Worm (Caenorhabditis elegans): ENCODE measurements around the gene dnj-2.

The dnj-2 gene

DNA sequence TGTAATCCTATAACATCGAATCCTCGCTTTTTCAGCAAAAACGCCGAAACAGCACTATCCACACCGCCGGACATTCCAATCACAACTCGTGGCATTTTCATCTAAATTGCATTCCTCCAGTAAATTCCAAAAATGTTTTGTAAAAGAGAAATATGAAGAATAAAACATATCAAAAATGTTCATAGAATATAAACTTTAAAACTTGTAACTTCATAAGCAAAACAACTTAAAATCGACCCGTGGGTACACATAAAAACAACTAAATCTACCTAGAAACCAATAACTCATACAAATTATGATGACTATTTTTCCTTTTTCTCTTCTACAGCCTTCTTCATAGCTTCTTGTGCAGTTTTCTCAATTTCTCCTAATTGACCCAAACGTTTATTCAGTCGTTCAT lies 17.0 kb downstream of the dnj-2 start, which contains the start of gene mttu-1:
Gene mttu-1 (minus strand): TSS at position 101 of the 400 bp plus-strand sequence.
- no peak for TF ChIP-seq zip-8 (tag; optimal IDR thresholded peaks at IDR 0.05)
- no peak for TF ChIP-seq lin-13 (tag; optimal IDR thresholded peaks at IDR 0.05)
- no peak for TF ChIP-seq blmp-1 (tag; optimal IDR thresholded peaks at IDR 0.05)
- TF ChIP-seq ceh-39 (tag; optimal IDR thresholded peaks at IDR 0.05), result no peak
- no peak for TF ChIP-seq M03D4.4 (tag; optimal IDR thresholded peaks at IDR 0.05)
- no peak for TF ChIP-seq pha-4 (tag; optimal IDR thresholded peaks at IDR 0.05)
- no peak for TF ChIP-seq snpc-4 (tag; optimal IDR thresholded peaks at IDR 0.05)
- no peak for TF ChIP-seq mls-2 (tag; optimal IDR thresholded peaks at IDR 0.05)
- TF ChIP-seq lin-32 (GFP tag; optimal IDR thresholded peaks at IDR 0.05), result no peak
- no peak for TF ChIP-seq nhr-28 (tag; optimal IDR thresholded peaks at IDR 0.05)

DNA sequence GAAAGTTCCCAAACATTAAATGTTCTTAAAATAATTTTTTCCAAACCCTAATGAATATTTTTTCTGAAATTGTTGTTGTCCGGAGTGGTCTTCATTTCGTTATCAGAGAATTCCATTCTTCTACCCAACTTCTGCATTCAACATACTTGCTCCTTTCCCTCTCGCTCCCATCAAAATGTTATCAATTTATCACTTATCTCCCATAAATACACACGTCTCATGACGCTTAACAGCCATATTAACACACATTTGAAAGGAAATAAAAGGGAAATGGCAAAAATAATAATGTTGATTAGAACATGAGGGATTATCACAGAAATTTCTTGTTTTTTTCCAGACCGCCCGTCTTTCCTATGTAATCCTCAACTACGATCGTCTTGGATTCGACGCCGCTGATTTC lies 24.8 kb downstream of the dnj-2 start:
- TF ChIP-seq nhr-12 (tag; optimal IDR thresholded peaks at IDR 0.05), result no peak
- TF ChIP-seq snpc-4 (tag; optimal IDR thresholded peaks at IDR 0.05), result no peak
- no peak for TF ChIP-seq hlh-1 (tag; optimal IDR thresholded peaks at IDR 0.05)
- TF ChIP-seq nhr-237 (tag; optimal IDR thresholded peaks at IDR 0.05), result no peak
- no peak for TF ChIP-seq mls-2 (tag; optimal IDR thresholded peaks at IDR 0.05)
- TF ChIP-seq nhr-28 (tag; optimal IDR thresholded peaks at IDR 0.05), result no peak
- no peak for TF ChIP-seq ham-2 (GFP tag; optimal IDR thresholded peaks at IDR 0.05)
- no peak for TF ChIP-seq pha-4 (tag; optimal IDR thresholded peaks at IDR 0.05)
- TF ChIP-seq elt-1 (tag; optimal IDR thresholded peaks at IDR 0.05; ENCODE audit: borderline replicate concordance, insufficient read depth), result no peak
- no peak for TF ChIP-seq unc-62 (GFP tag; optimal IDR thresholded peaks at IDR 0.05)
- TF ChIP-seq zip-8 (tag; optimal IDR thresholded peaks at IDR 0.05), result no peak

ce11 chrIV:11287511-11287910 lies 26.3 kb downstream of the dnj-2 start, which contains the start of gene F54D1.6:
Gene F54D1.6 (plus strand): TSS chrIV:11287811.
- TF ChIP-seq hlh-1 (tag; optimal IDR thresholded peaks at IDR 0.05) (no peak), drap-1 (GFP tag; optimal IDR thresholded peaks at IDR 0.05) (no peak), elt-1 (tag; optimal IDR thresholded peaks at IDR 0.05; ENCODE audit: borderline replicate concordance, insufficient read depth) (no peak), tbx-8 (GFP tag; optimal IDR thresholded peaks at IDR 0.05) (no peak), sptf-1 (tag; optimal IDR thresholded peaks at IDR 0.05) (no peak), nhr-2 (tag; optimal IDR thresholded peaks at IDR 0.05) (no peak), nhr-12 (tag; optimal IDR thresholded peaks at IDR 0.05) (no peak), pha-4 (tag; optimal IDR thresholded peaks at IDR 0.05) (no peak), unc-39 (tag; optimal IDR thresholded peaks at IDR 0.05) (no peak), flh-1 (GFP tag; optimal IDR thresholded peaks at IDR 0.05) (no peak), lin-32 (GFP tag; optimal IDR thresholded peaks at IDR 0.05) (no peak), blmp-1 (tag; optimal IDR thresholded peaks at IDR 0.05) (no peak), mab-5 (tag; optimal IDR thresholded peaks at IDR 0.05) (no peak)

ce11 chrIV:11286112-11286511 lies 27.7 kb downstream of the dnj-2 start:
- TF ChIP-seq ham-2 (GFP tag; optimal IDR thresholded peaks at IDR 0.05) (no peak), nhr-2 (tag; optimal IDR thresholded peaks at IDR 0.05) (no peak), M03D4.4 (tag; optimal IDR thresholded peaks at IDR 0.05) (no peak), ztf-11 (tag; optimal IDR thresholded peaks at IDR 0.05) (no peak), ceh-39 (tag; optimal IDR thresholded peaks at IDR 0.05) (no peak), cnd-1 (tag; optimal IDR thresholded peaks at IDR 0.05) (no peak), mab-5 (tag; optimal IDR thresholded peaks at IDR 0.05) (no peak), unc-120 (tag; optimal IDR thresholded peaks at IDR 0.05; ENCODE audit: poor library complexity, severe bottlenecking) (no peak), mep-1 (tag; optimal IDR thresholded peaks at IDR 0.05) (no peak)

ce11 chrIV:11285239-11285638 lies 28.5 kb downstream of the dnj-2 start:
- TF ChIP-seq tbx-8 (GFP tag; optimal IDR thresholded peaks at IDR 0.05) (no peak), ztf-11 (tag; optimal IDR thresholded peaks at IDR 0.05) (no peak), ceh-43 (GFP tag; optimal IDR thresholded peaks at IDR 0.05) (no peak), flh-1 (GFP tag; optimal IDR thresholded peaks at IDR 0.05) (no peak), pha-4 (tag; optimal IDR thresholded peaks at IDR 0.05) (no peak)

DNA sequence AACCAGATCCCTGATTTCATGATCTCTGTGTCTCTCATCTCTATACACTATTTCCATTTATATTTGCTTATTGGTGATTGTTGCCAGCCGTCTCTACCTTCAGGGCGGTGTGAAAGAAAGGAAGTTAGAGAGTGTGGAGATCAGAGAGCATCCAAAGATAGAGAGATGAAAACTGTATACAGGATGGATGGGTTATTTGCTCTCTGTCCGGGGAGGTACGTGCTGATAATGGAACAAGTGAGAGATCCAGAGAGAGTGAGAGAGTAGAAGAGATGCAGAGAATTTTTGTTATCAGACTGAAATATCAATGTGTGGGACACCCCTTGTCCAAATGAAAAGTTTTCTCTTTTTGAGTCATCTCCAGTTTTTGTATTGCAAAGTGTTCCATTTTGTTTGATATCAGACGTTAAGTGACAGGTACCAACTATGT lies 29.7 kb downstream of the dnj-2 start:
- TF ChIP-seq pha-4 (tag; optimal IDR thresholded peaks at IDR 0.05) (peak; percentile 24), elt-1 (tag; optimal IDR thresholded peaks at IDR 0.05; ENCODE audit: borderline replicate concordance, insufficient read depth) (no peak), lin-32 (GFP tag; optimal IDR thresholded peaks at IDR 0.05) (no peak)
